Fruit fly (Drosophila melanogaster): ENCODE measurements around the gene ATPsynE.

Gene ATPsynE

dm6 chr3R:14307972-14308673 lies 18.6 kb upstream of the ATPsynE start (continued):
- TF ChIP-seq gro (GFP tag; optimal IDR thresholded peaks at IDR 0.05) (peak; percentile 42), emc (GFP tag; optimal IDR thresholded peaks at IDR 0.05) (no peak), CG34376 (GFP tag; optimal IDR thresholded peaks at IDR 0.05) (peak; percentile 12), Deaf1 (tag; optimal IDR thresholded peaks at IDR 0.05) (no peak), Bgb (GFP tag; IDR thresholded peaks at IDR 0.05; ENCODE audit: partially characterized antibody) (no peak), chinmo (GFP tag; IDR thresholded peaks at IDR 0.05; ENCODE audit: partially characterized antibody) (0 out of 4 replicates have a peak, but pooled peaks have one; percentile 72), ato (GFP tag; IDR thresholded peaks at IDR 0.05; ENCODE audit: partially characterized antibody) (no peak), CG11504 (tag; optimal IDR thresholded peaks at IDR 0.05) (no peak), Hr51 (GFP tag; optimal IDR thresholded peaks at IDR 0.05) (no peak), CG31365 (tag; optimal IDR thresholded peaks at IDR 0.05) (no peak), CG10543 (GFP tag; optimal IDR thresholded peaks at IDR 0.05) (no peak), Spps (tag; optimal IDR thresholded peaks at IDR 0.05) (no peak), CG12236 (GFP tag; optimal IDR thresholded peaks at IDR 0.05) (no peak), Dek (tag; optimal IDR thresholded peaks at IDR 0.05) (peak; percentile 39), CG7372 (GFP tag; IDR thresholded peaks at IDR 0.05) (no peak), CG12071 (GFP tag; optimal IDR thresholded peaks at IDR 0.05) (no peak), CG3726 (GFP tag; IDR thresholded peaks at IDR 0.05) (no peak), Jarid2 (GFP tag; optimal IDR thresholded peaks at IDR 0.05) (no peak), E2f2 (GFP tag; IDR thresholded peaks at IDR 0.05) (no peak), oc (tag; optimal IDR thresholded peaks at IDR 0.05) (no peak), TFAM (GFP tag; optimal IDR thresholded peaks at IDR 0.05) (no peak), CG15696 (tag; optimal IDR thresholded peaks at IDR 0.05) (no peak), CG10654 (GFP tag; optimal IDR thresholded peaks at IDR 0.05) (no peak), nerfin-1 (tag; optimal IDR thresholded peaks at IDR 0.05) (peak; percentile 97), CG6791 (GFP tag; IDR thresholded peaks at IDR 0.05; ENCODE audit: partially characterized antibody) (peak; percentile 55; the same call in 1 of the 3 replicates), fd96Cb (tag; optimal IDR thresholded peaks at IDR 0.05) (no peak), E2f1 (GFP tag; IDR thresholded peaks at IDR 0.05) (no peak), stc (GFP tag; IDR thresholded peaks at IDR 0.05) (no peak), CG12299 (tag; optimal IDR thresholded peaks at IDR 0.05) (no peak), CG17385 (GFP tag; optimal IDR thresholded peaks at IDR 0.05) (no peak), row (GFP tag; IDR thresholded peaks at IDR 0.05) (no peak), Ets97D (GFP tag; optimal IDR thresholded peaks at IDR 0.05) (no peak), CG12659 (GFP tag; optimal IDR thresholded peaks at IDR 0.05) (peak; percentile 14), Stat92E (GFP tag; optimal IDR thresholded peaks at IDR 0.05) (no peak), Dp (GFP tag; optimal IDR thresholded peaks at IDR 0.05) (peak; percentile 21), CG12155 (GFP tag; optimal IDR thresholded peaks at IDR 0.05) (no peak), CG17612 (GFP tag; IDR thresholded peaks at IDR 0.05) (peak; percentile 45), mld (GFP tag; IDR thresholded peaks at IDR 0.05; ENCODE audit: partially characterized antibody) (0 out of 3 replicates have a peak, but pooled peaks have one; percentile 25), shn (GFP tag; optimal IDR thresholded peaks at IDR 0.05) (no peak), Taf1 (GFP tag; IDR thresholded peaks at IDR 0.05) (no peak), CG6813 (GFP tag; optimal IDR thresholded peaks at IDR 0.05) (no peak), mam (GFP tag; optimal IDR thresholded peaks at IDR 0.05) (no peak), CG17802 (tag; optimal IDR thresholded peaks at IDR 0.05) (no peak), ttk (GFP tag; IDR thresholded peaks at IDR 0.05) (no peak), CG4730 (GFP tag; IDR thresholded peaks at IDR 0.05) (no peak), Dbx (GFP tag; IDR thresholded peaks at IDR 0.05) (no peak), CG14667 (GFP tag; IDR thresholded peaks at IDR 0.05) (no peak), ash1 (GFP tag; optimal IDR thresholded peaks at IDR 0.05) (no peak), CG2129 (GFP tag; IDR thresholded peaks at IDR 0.05; ENCODE audit: partially characterized antibody) (no peak)
